Worm (Caenorhabditis elegans): ENCODE data around the gene oac-57.
"Not testable (repeated sequence)": the region's sequence is repeated elsewhere in the genome, so short reads cannot be mapped to it uniquely, and the experiment has no call there.

Gene oac-57

DNA sequence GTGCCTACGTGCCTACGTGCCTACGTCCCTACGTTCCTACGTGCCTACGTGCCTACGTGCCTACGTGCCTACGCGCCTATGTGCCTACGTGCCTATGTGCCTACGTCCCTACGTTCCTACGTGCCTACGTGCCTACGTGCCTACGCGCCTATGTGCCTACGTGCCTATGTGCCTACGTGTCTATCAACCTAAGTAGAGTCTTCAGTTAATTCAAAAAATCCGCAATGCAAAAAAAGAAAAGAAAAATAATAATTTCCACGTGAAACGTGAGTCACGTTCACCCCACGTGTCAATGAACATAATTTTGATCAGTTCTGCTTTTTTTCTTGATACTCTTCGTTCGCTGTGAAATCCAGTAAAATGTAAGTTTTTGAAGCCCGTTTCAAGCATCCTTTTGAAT, 19.3 kb upstream of the oac-57 start, which contains the start of gene F19B6.3:
F19B6.3 (plus strand) TSS at position 301 of the 400 bp plus-strand sequence.
- TF ChIP-seq vab-15, unc-30, C04F5.9 (tag; optimal IDR thresholded peaks at IDR 0.05): not testable (repeated sequence)

DNA sequence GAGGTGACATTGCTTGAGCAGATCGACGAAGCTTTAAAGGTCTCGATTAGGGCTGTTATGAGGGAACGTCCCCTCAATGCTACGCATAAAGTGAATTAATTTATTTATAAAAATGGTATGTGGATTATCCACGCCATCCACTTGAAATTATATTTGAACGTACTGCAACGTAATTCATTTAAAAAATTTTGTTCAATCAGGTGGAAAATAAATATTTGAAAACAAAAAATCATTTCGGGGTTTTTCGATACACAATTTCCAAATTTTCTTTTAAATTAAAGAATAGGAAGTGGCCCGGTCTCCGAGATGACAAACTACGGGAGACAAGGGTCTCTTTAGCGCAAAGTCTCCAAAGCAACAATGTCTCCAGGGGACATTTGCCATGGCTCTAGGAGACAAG, 4.0 kb upstream of the oac-57 start, which contains the start of gene oac-58:
oac-58 (minus strand) TSS at position 101 of the 400 bp plus-strand sequence.
- no peak for TF ChIP-seq efl-1 (optimal IDR thresholded peaks at IDR 0.05)
- TF ChIP-seq efl-1 (GFP tag; optimal IDR thresholded peaks at IDR 0.05 in 1 of 2) = peak in 1 of 2 experiments; percentile 33
- no peak for TF ChIP-seq ceh-88 (GFP tag; IDR thresholded peaks at IDR 0.05)

DNA sequence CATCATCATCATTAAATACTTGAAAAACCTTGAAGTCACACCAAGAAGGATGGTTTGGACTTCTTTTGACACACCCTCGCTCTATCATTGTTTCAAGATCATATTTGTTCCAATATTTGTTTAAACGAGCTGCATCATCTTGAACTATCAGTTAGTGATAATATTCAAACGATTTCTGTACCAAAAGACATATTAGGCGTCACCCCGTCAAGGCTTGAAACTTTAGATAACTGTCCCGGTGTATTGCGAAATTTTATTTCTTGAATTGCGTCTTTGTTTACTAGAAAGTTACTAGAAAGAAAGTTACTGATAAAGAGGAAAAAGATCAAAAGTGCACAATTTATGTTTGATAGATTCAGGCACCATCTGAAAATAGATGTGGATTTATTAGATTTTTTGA, 1.7 kb downstream of the oac-57 start:
- TF ChIP-seq fkh-10 (GFP tag; optimal IDR thresholded peaks at IDR 0.05) = no peak
- TF ChIP-seq elt-2 (tag; optimal IDR thresholded peaks at IDR 0.05) = peak; percentile 69

DNA sequence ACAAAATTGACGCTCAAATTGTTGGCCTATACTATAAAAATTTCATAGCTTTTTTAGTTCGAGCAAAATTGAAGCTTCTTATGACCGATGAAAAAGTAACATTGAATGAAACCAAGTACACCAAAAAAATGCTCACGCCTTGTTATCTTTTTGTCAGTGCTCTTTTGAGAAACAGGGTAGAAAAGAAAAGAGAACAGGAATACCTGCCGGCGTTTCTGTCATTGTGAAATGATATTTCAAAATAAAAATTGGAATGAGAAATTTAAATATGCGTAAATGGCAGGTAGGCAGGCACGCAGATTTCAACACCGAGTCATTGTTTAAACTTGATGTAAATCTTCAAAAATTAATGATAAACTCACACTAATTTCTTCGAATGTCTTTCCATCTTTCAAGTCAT, 2.9 kb downstream of the oac-57 start:
- TF ChIP-seq unc-130 (tag; optimal IDR thresholded peaks at IDR 0.05) (no peak), nhr-90 (tag; optimal IDR thresholded peaks at IDR 0.05; ENCODE audit: poor library complexity) (no peak), zag-1 (tag; optimal IDR thresholded peaks at IDR 0.05) (no peak), vab-15 (tag; optimal IDR thresholded peaks at IDR 0.05) (no peak)

DNA sequence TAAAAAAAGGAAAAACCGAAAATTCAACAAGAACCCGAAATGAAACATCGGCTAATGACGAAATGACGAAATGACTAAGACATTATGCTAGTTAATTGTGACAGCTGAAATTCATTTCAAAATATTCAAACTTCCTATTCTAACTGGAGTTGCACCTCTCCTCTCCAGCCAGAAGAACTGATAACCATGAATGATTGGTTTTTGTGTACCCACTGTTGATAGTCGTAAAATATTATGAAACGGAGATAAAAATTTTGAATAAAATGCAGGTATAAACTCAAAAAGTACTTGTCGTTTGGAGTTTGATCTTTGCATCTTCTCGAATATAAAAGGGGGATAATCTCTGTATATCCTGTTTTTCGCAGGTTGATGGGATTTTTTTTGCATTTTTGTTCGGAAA, 4.7 kb downstream of the oac-57 start:
- TF ChIP-seq egl-27 (tag; optimal IDR thresholded peaks at IDR 0.05) (no peak), elt-2 (tag; optimal IDR thresholded peaks at IDR 0.05) (peak; percentile 43)

DNA sequence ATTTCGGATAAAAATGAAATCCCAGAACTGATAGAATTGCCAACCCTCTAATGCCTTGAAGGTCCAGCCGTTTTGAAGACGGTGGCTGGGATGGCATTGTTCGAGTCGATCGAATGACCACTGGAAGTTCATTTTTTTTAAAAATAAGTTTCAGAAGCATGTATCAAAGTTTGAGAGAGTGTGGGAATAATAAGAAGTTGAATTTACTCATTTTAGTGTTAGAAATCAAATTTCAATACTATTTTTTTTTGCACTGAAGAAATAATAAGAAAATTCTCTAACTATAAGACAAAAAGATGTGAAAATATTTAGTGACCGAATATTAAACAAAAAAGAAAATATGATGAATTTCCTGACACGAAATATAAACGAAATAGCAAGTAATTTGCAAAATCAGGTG, 6.5 kb downstream of the oac-57 start, which contains the start of gene oac-59:
oac-59 (minus strand) TSS at position 101 of the 400 bp plus-strand sequence.
- TF ChIP-seq pqm-1 (tag; optimal IDR thresholded peaks at IDR 0.05) = no peak
- no peak for TF ChIP-seq efl-3 (GFP tag; optimal IDR thresholded peaks at IDR 0.05)
- no peak for TF ChIP-seq aha-1 (tag; optimal IDR thresholded peaks at IDR 0.05)
- TF ChIP-seq lin-13 (GFP tag; optimal IDR thresholded peaks at IDR 0.05) = no peak
- no peak for TF ChIP-seq C16A3.4 (tag; optimal IDR thresholded peaks at IDR 0.05)
- TF ChIP-seq fos-1 (tag; optimal IDR thresholded peaks at IDR 0.05) = no peak
- no peak for TF ChIP-seq pax-3 (tag; optimal IDR thresholded peaks at IDR 0.05)
- no peak for TF ChIP-seq blmp-1 (tag; optimal IDR thresholded peaks at IDR 0.05)
- TF ChIP-seq nhr-85 (tag) = no peak
- no peak for TF ChIP-seq ama-1 (optimal IDR thresholded peaks at IDR 0.05)
- no peak for TF ChIP-seq nhr-12 (tag; optimal IDR thresholded peaks at IDR 0.05)
- no peak for TF ChIP-seq dpl-1 (GFP tag; optimal IDR thresholded peaks at IDR 0.05)
- no peak for TF ChIP-seq nhr-19 (GFP tag; conservative IDR thresholded peaks at IDR 0.05)
- no peak for TF ChIP-seq fkh-4 (tag; optimal IDR thresholded peaks at IDR 0.05; ENCODE audit: borderline replicate concordance)
- TF ChIP-seq alr-1 (tag; optimal IDR thresholded peaks at IDR 0.05; ENCODE audit: borderline replicate concordance) = no peak
- TF ChIP-seq skn-1 (tag; optimal IDR thresholded peaks at IDR 0.05) = no peak
- TF ChIP-seq lsy-2 (tag; optimal IDR thresholded peaks at IDR 0.05) = no peak
- TF ChIP-seq dsc-1 (tag; optimal IDR thresholded peaks at IDR 0.05) = no peak
- no peak for TF ChIP-seq snpc-4 (tag; optimal IDR thresholded peaks at IDR 0.05)

DNA sequence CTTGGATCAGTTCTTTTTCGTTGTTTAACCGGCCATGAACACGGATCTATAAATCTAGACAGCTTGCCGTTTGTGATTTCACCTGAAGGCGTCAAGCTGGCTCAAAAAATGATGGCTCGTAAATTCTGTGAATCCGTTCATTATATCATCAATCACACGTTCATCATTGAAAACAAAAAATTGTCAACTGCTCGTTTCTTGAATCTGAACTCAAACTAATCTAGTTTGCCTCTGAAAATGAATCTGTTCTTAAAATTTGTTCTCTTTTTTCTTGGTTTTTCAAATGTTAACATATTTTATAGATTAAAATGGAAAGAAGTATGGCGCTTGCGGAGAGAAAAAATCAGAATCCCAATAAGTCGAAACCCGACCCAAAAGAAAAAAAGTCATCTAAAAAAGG, 16.9 kb downstream of the oac-57 start, which contains the start of gene C42C1.8:
C42C1.8 (plus strand) TSS at position 301 of the 400 bp plus-strand sequence.
- no peak for TF ChIP-seq efl-3 (GFP tag; optimal IDR thresholded peaks at IDR 0.05)
- TF ChIP-seq mdl-1 (tag; optimal IDR thresholded peaks at IDR 0.05) = no peak
- TF ChIP-seq unc-30 (tag; optimal IDR thresholded peaks at IDR 0.05) = no peak
- no peak for TF ChIP-seq lin-14 (GFP tag; optimal IDR thresholded peaks at IDR 0.05)
